Worm (Caenorhabditis elegans) whole organism, L4/young adult: ENCODE data around the gene C09F5.1.

Experiments used
- dao-5 ChIP-seq: sonication (generic microtip); optimal IDR thresholded peaks from 2 replicates; lab custom pipeline; 2016; ENCODE audit warnings: missing genotype, missing genetic modification characterization, moderate library complexity, missing compliant biosample characterization
- him-1 ChIP-seq: sonication (generic microtip); optimal IDR thresholded peaks from 2 replicates; lab custom pipeline; 2016; ENCODE audit warnings: missing genotype, missing genetic modification reagents, missing genetic modification characterization, missing compliant biosample characterization

ce11 chrIII:623754-624153 lies 34.8 kb upstream of the C09F5.1 start:
- no peak for TF ChIP-seq dao-5 (tag; lab: Kevin White, UChicago)
- TF ChIP-seq him-1, result peak; percentile 15
